Fruit fly (Drosophila melanogaster): Measurements from ENCODE around the gene CG13994.

The CG13994 gene

DNA sequence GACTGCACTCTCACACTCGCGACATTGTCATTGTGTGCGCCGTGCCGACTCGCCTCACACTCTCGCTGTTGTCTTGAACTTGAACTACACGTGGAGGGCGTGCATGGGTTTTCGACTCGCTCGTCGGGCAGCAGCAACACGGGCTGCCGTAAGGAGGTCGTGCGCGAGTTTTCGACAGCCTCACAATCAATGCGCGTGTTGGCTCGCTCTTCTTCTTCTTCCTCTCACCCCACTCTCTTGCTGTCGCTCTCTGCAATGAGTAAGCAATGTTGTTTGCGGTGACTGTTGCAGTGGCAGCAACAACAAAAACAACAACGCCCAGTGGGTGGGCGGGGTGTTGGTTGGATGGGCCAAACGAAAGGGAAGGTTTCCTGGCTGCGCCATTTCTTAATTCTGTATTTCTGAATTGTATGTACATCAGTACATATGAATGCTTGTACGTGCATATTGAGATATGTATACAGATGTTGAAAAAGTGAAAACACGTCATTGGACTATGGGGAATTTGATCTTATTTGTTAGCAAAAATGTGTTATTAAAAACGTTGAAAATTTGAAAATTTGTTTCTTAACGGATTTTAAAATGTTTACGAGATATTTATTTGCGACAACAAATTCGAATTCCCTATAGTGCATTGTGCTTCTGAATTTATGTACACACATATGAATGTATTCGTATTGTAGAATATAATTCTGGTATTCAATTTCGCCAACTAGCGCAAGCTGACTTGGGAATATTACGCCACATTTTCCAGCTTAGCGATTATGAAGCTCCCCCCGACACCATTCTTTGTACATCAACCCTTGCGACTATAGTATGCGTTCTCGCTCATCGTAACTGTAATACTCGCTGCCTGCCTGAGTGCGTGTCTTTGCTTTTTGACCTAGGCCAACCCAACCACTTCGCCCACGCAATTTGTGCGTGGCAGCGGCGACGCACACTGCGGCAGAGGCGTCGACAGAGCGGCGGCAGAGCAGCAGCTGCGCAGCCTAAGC, 25.9 kb downstream of the CG13994 start (continued):
- TF ChIP-seq CG10543 (GFP tag; optimal IDR thresholded peaks at IDR 0.05) (peak; percentile 98), CG32532 (GFP tag; IDR thresholded peaks at IDR 0.05) (peak; percentile 41; the same call in 1 of the 2 replicates), Bteb2 (GFP tag; optimal IDR thresholded peaks at IDR 0.05) (peak; percentile 19), nerfin-1 (tag; optimal IDR thresholded peaks at IDR 0.05) (peak; percentile 76), CG11398 (GFP tag; optimal IDR thresholded peaks at IDR 0.05) (no peak), CG10431 (GFP tag; optimal IDR thresholded peaks at IDR 0.05) (peak; percentile 22), CG9932 (GFP tag; IDR thresholded peaks at IDR 0.05) (peak; percentile 39; the same call in 1 of the 2 replicates), ab (GFP tag; optimal IDR thresholded peaks at IDR 0.05) (peak; percentile 73), yki (optimal IDR thresholded peaks at IDR 0.05) (no peak), Scr (GFP tag; IDR thresholded peaks at IDR 0.05; ENCODE audit: partially characterized antibody) (peak; percentile 53), CG8388 (GFP tag; optimal IDR thresholded peaks at IDR 0.05) (peak; percentile 38), CG18599 (GFP tag; optimal IDR thresholded peaks at IDR 0.05) (peak; percentile 65), Vsx1 (GFP tag; optimal IDR thresholded peaks at IDR 0.05) (peak; percentile 25), fd102C (GFP tag; optimal IDR thresholded peaks at IDR 0.05) (peak; percentile 29), gfzf (GFP tag; optimal IDR thresholded peaks at IDR 0.05) (no peak), dan (GFP tag; IDR thresholded peaks at IDR 0.05) (no peak), CG4730 (GFP tag; IDR thresholded peaks at IDR 0.05) (no peak)

- TF ChIP-seq CG13296 (GFP tag; optimal IDR thresholded peaks at IDR 0.05), result no peak
- peak; percentile 19 for TF ChIP-seq Med (GFP tag)
- TF ChIP-seq ranshi (GFP tag; IDR thresholded peaks at IDR 0.05), result no peak
- no peak for TF ChIP-seq gce (GFP tag; IDR thresholded peaks at IDR 0.05)
- peak; percentile 59 for TF ChIP-seq sd (tag; optimal IDR thresholded peaks at IDR 0.05)
- TF ChIP-seq tap (tag; optimal IDR thresholded peaks at IDR 0.05), result no peak
- no peak for TF ChIP-seq CG15696 (tag; optimal IDR thresholded peaks at IDR 0.05)
- TF ChIP-seq CG7745 (tag; optimal IDR thresholded peaks at IDR 0.05), result no peak
- TF ChIP-seq sr (GFP tag; IDR thresholded peaks at IDR 0.05), result no peak
- TF ChIP-seq exex (tag; optimal IDR thresholded peaks at IDR 0.05), result peak; percentile 68
- no peak for TF ChIP-seq Dfd (GFP tag; optimal IDR thresholded peaks at IDR 0.05)
- TF ChIP-seq pan (optimal IDR thresholded peaks at IDR 0.05), result no peak
- TF ChIP-seq pan (GFP tag; optimal IDR thresholded peaks at IDR 0.05 in 1 of 2, IDR thresholded peaks at IDR 0.05 in 1 of 2), result no peak
- TF ChIP-seq CG12236 (GFP tag; optimal IDR thresholded peaks at IDR 0.05), result no peak
- TF ChIP-seq eyg (GFP tag; optimal IDR thresholded peaks at IDR 0.05), result no peak
- no peak for TF ChIP-seq Drgx (GFP tag; IDR thresholded peaks at IDR 0.05)
- peak; percentile 2 for TF ChIP-seq sens (GFP tag)
- no peak for TF ChIP-seq nau (GFP tag; optimal IDR thresholded peaks at IDR 0.05)
- no peak for TF ChIP-seq CG7987 (GFP tag; optimal IDR thresholded peaks at IDR 0.05)
- TF ChIP-seq mirr (GFP tag; optimal IDR thresholded peaks at IDR 0.05), result peak; percentile 89
- no peak for TF ChIP-seq CG7963 (GFP tag; IDR thresholded peaks at IDR 0.05; ENCODE audit: partially characterized antibody)
- TF ChIP-seq Lpt (GFP tag; optimal IDR thresholded peaks at IDR 0.05), result no peak
- peak; percentile 80 for TF ChIP-seq GATAe (GFP tag; conservative IDR thresholded peaks at IDR 0.05)
- no peak for TF ChIP-seq gcm (GFP tag; optimal IDR thresholded peaks at IDR 0.05)
- no peak for TF ChIP-seq emc (GFP tag; optimal IDR thresholded peaks at IDR 0.05)
- TF ChIP-seq CG6654 (GFP tag; optimal IDR thresholded peaks at IDR 0.05), result no peak
- TF ChIP-seq Side (GFP tag; optimal IDR thresholded peaks at IDR 0.05), result no peak
- no peak for TF ChIP-seq hth (optimal IDR thresholded peaks at IDR 0.05)
- TF ChIP-seq CG6175 (GFP tag; IDR thresholded peaks at IDR 0.05), result no peak
- no peak for TF ChIP-seq CG8359 (GFP tag; optimal IDR thresholded peaks at IDR 0.05; ENCODE audit: borderline replicate concordance)
- no peak for TF ChIP-seq bowl (GFP tag; IDR thresholded peaks at IDR 0.05)
- TF ChIP-seq CG2202 (tag; optimal IDR thresholded peaks at IDR 0.05), result no peak
Observed at dm6 chr2L:6089604-6090198, 26.9 kb downstream of the CG13994 start.

Data from whole organism, embryonic.